Worm (Caenorhabditis elegans): ENCODE results near the gene C06A8.6.

C06A8.6 gene

DNA sequence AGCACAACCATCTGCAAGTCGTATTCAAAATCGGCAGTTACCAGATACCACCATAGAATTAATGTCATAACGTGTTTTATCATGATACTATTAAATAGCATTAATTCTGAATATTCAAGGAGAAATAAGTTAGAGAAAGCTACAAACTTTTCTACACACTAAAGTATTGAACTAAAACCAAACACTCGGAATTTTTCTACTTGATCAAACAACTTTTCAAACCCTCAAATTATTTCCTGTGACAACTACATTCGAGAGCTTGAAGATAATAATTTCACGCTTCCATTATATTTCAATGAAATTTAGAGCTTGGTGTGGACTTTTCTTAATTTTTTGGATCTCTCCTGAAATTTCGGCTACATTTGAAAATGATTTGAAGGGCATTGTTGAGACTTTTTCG, 50.2 kb downstream of the C06A8.6 start, which contains the start of gene irld-47:
TSS of gene irld-47 (minus strand) at position 101 of the 400 bp plus-strand sequence.
- TF ChIP-seq zip-8 (tag; optimal IDR thresholded peaks at IDR 0.05) (no peak), ceh-43 (GFP tag; optimal IDR thresholded peaks at IDR 0.05) (no peak), pha-4 (tag; optimal IDR thresholded peaks at IDR 0.05) (no peak), unc-120 (tag; optimal IDR thresholded peaks at IDR 0.05; ENCODE audit: poor library complexity, severe bottlenecking) (no peak), ces-1 (GFP tag; optimal IDR thresholded peaks at IDR 0.05) (no peak), hlh-1 (tag; optimal IDR thresholded peaks at IDR 0.05) (no peak), sptf-1 (tag; optimal IDR thresholded peaks at IDR 0.05) (no peak)
